Worm (Caenorhabditis elegans): ENCODE measurements around the gene tomm-20.

Gene tomm-20

ce11 chrV:12320274-12320839 lies 22.9 kb downstream of the tomm-20 start (continued):
- TF ChIP-seq snpc-1.3 (tag; optimal IDR thresholded peaks at IDR 0.05; ENCODE audit: insufficient read depth) (peak; percentile 9), snpc-4 (GFP tag; optimal IDR thresholded peaks at IDR 0.05) (no peak), snpc-4 (tag; optimal IDR thresholded peaks at IDR 0.05) (peak in 1 of 4 experiments; percentile 24), somi-1 (GFP tag; optimal IDR thresholded peaks at IDR 0.05) (no peak), snpc-3.4 (tag; optimal IDR thresholded peaks at IDR 0.05) (peak; percentile 37), F10E7.11 (tag; optimal IDR thresholded peaks at IDR 0.05) (peak; percentile 42), attf-6 (GFP tag; IDR thresholded peaks at IDR 0.05) (no peak), cebp-1 (GFP tag; IDR thresholded peaks at IDR 0.05) (no peak), cebp-1 (tag; optimal IDR thresholded peaks at IDR 0.05) (peak; percentile 21), ekl-4 (GFP tag; IDR thresholded peaks at IDR 0.05) (peak; percentile 77; the same call in 1 of the 2 replicates), ztf-3 (GFP tag; optimal IDR thresholded peaks at IDR 0.05) (peak; percentile 37)

- peak; percentile 40 for TF ChIP-seq tlf-1 (GFP tag; optimal IDR thresholded peaks at IDR 0.05)
- no peak for TF ChIP-seq him-1 (tag; optimal IDR thresholded peaks at IDR 0.05)
- peak; percentile 95 for TF ChIP-seq lsl-1 (GFP tag; optimal IDR thresholded peaks at IDR 0.05)
- no peak for TF ChIP-seq T07F8.4 (tag; optimal IDR thresholded peaks at IDR 0.05)
- TF ChIP-seq hmg-1.2 (GFP tag; IDR thresholded peaks at IDR 0.05) = peak; percentile 58
- no peak for TF ChIP-seq nhr-179 (tag; optimal IDR thresholded peaks at IDR 0.05)
- TF ChIP-seq F33H1.4 (GFP tag; IDR thresholded peaks at IDR 0.05) = peak; percentile 94
- TF ChIP-seq dox-1 (GFP tag; IDR thresholded peaks at IDR 0.05) = peak; percentile 79
- TF ChIP-seq hsf-1 (GFP tag; IDR thresholded peaks at IDR 0.05) = 0 out of 2 replicates have a peak, but pooled peaks have one; percentile 55
- TF ChIP-seq attf-5 (GFP tag; optimal IDR thresholded peaks at IDR 0.05) = peak; percentile 88
- TF ChIP-seq snpc-3.4 (tag; optimal IDR thresholded peaks at IDR 0.05) = peak; percentile 67
- peak; percentile 66 for TF ChIP-seq F23B12.7 (tag; optimal IDR thresholded peaks at IDR 0.05; ENCODE audit: insufficient read depth)
- peak; percentile 36; the same call in 1 of the 2 replicates for TF ChIP-seq nfyb-1 (GFP tag; IDR thresholded peaks at IDR 0.05)
- TF ChIP-seq cebp-1 (GFP tag; IDR thresholded peaks at IDR 0.05) = no peak
- peak; percentile 52 for TF ChIP-seq cebp-1 (tag; optimal IDR thresholded peaks at IDR 0.05)
- TF ChIP-seq Y53G8AR.9 (GFP tag; conservative IDR thresholded peaks at IDR 0.05) = peak; percentile 46; the same call in 1 of the 2 replicates
- TF ChIP-seq ceh-91 (GFP tag; IDR thresholded peaks at IDR 0.05) = peak; percentile 81
- no peak for TF ChIP-seq B0019.2 (GFP tag; conservative IDR thresholded peaks at IDR 0.05)
- TF ChIP-seq attf-3 (GFP tag; conservative IDR thresholded peaks at IDR 0.05) = peak; percentile 99
- no peak for TF ChIP-seq egrh-3 (GFP tag; IDR thresholded peaks at IDR 0.05)
- TF ChIP-seq snpc-1.1 (tag; optimal IDR thresholded peaks at IDR 0.05; ENCODE audit: insufficient read depth) = peak; percentile 9
- TF ChIP-seq efl-1 (GFP tag; optimal IDR thresholded peaks at IDR 0.05) = peak; percentile 82
- peak; percentile 54 for TF ChIP-seq lin-40 (tag; optimal IDR thresholded peaks at IDR 0.05)
- TF ChIP-seq die-1 (tag; optimal IDR thresholded peaks at IDR 0.05) = no peak
- no peak for TF ChIP-seq B0035.1 (tag; optimal IDR thresholded peaks at IDR 0.05)
- peak; percentile 20; the same call in 1 of the 2 replicates for TF ChIP-seq rcor-1 (GFP tag; IDR thresholded peaks at IDR 0.05)
- TF ChIP-seq lin-26 (GFP tag; IDR thresholded peaks at IDR 0.05) = no peak
- no peak for TF ChIP-seq ztf-28 (GFP tag; IDR thresholded peaks at IDR 0.05)
- TF ChIP-seq athp-1 (tag; optimal IDR thresholded peaks at IDR 0.05) = no peak
- TF ChIP-seq ceh-27 (GFP tag; optimal IDR thresholded peaks at IDR 0.05) = peak; percentile 39
- TF ChIP-seq dpl-1 (GFP tag; optimal IDR thresholded peaks at IDR 0.05) = peak; percentile 72
- TF ChIP-seq let-526 (GFP tag; IDR thresholded peaks at IDR 0.05) = no peak
- peak; percentile 58 for TF ChIP-seq D2030.7 (GFP tag; IDR thresholded peaks at IDR 0.05)
- TF ChIP-seq tbp1 (GFP tag; optimal IDR thresholded peaks at IDR 0.05) = peak; percentile 60
- no peak for TF ChIP-seq repo-1 (tag; optimal IDR thresholded peaks at IDR 0.05)
- TF ChIP-seq Y95B8A.8 (GFP tag; IDR thresholded peaks at IDR 0.05) = peak; percentile 79
- TF ChIP-seq madf-3 (GFP tag; IDR thresholded peaks at IDR 0.05) = 0 out of 2 replicates have a peak, but pooled peaks have one; percentile 60
Observed at ce11 chrV:12317894-12318553, 25.2 kb downstream of the tomm-20 start, which contains the start of the genes R04F11.5 and R04F11.2. TSS of gene R04F11.5 (minus strand) at chrV:12318019. TSS of gene R04F11.2 (plus strand) at chrV:12318381.
